3 fruit fly cellular contexts compared by ENCODE assay signal in the genomic region with DNA sequence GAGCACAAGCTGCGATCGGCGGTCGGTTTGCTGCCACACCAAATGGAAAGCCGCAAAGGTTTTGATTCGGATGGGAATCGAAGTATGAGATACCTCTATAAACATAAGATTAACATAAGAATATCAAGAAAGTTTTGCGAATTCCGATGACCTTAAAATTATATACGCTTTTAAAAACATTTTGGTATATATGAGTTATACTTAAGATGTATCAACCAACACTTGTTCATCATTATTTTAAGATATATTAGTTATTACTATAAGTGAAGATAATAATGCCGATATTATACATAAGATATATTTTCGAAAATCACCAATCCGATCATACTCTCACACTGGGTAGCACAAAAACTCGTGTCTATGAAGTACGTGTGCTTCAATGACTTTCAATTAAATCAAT.
A peak's percentile ranks its signal among the peaks of the same experiment; 100 is the strongest.
TF ChIP-seq lines count a peak whose summit lies in the region.

No protein-coding gene starts in this region.

- no peak for TF ChIP-seq CTCF in whole organism, embryonic (GFP tag; optimal IDR thresholded peaks at IDR 0.05; lab: Kevin White, UChicago)

TF ChIP-seq in whole organism, embryonic, 481 proteins besides CTCF, POLR2A, EP300 and RAD21 (continues in another document):
- TF ChIP-seq ro (GFP tag; IDR thresholded peaks at IDR 0.05; lab: Robert Waterston, UW) (no peak), CG6689 (GFP tag; IDR thresholded peaks at IDR 0.05; lab: Robert Waterston, UW) (peak; percentile 49), fd96Cb (tag; optimal IDR thresholded peaks at IDR 0.05; lab: Kevin White, UChicago) (peak; percentile 66), bab2 (GFP tag; optimal IDR thresholded peaks at IDR 0.05; lab: Kevin White, UChicago) (no peak), CG6254 (GFP tag; optimal IDR thresholded peaks at IDR 0.05; lab: Kevin White, UChicago) (peak; percentile 41), ewg (GFP tag; optimal IDR thresholded peaks at IDR 0.05; lab: Kevin White, UChicago) (peak; percentile 42), PHDP (tag; optimal IDR thresholded peaks at IDR 0.05; lab: Kevin White, UChicago) (peak; percentile 69), CG31441 (GFP tag; IDR thresholded peaks at IDR 0.05; lab: Robert Waterston, UW) (peak; percentile 64), Doc3 (GFP tag; IDR thresholded peaks at IDR 0.05; lab: Robert Waterston, UW; ENCODE audit: partially characterized antibody) (no peak), az2 (GFP tag; optimal IDR thresholded peaks at IDR 0.05; lab: Kevin White, UChicago) (peak; percentile 19), repo (GFP tag; optimal IDR thresholded peaks at IDR 0.05; lab: Kevin White, UChicago) (no peak), CG2712 (tag; optimal IDR thresholded peaks at IDR 0.05; lab: Kevin White, UChicago) (peak; percentile 47), Sox100B (GFP tag; optimal IDR thresholded peaks at IDR 0.05; lab: Kevin White, UChicago) (peak; percentile 65), CG12391 (tag; optimal IDR thresholded peaks at IDR 0.05; lab: Kevin White, UChicago) (peak; percentile 60), MTF-1 (GFP tag; optimal IDR thresholded peaks at IDR 0.05; lab: Kevin White, UChicago; ENCODE audit: borderline replicate concordance) (no peak), CG13287 (GFP tag; IDR thresholded peaks at IDR 0.05; lab: Robert Waterston, UW; ENCODE audit: partially characterized antibody) (no peak), grau (tag; optimal IDR thresholded peaks at IDR 0.05; lab: Kevin White, UChicago) (peak; percentile 64), HLH54F (GFP tag; optimal IDR thresholded peaks at IDR 0.05; lab: Kevin White, UChicago) (no peak), Hmr (GFP tag; optimal IDR thresholded peaks at IDR 0.05; lab: Kevin White, UChicago) (no peak), Asciz (GFP tag; optimal IDR thresholded peaks at IDR 0.05; lab: Kevin White, UChicago) (peak; percentile 3), Lim3 (GFP tag; IDR thresholded peaks at IDR 0.05; lab: Robert Waterston, UW) (no peak), CG1832 (GFP tag; optimal IDR thresholded peaks at IDR 0.05; lab: Kevin White, UChicago) (no peak), CG13424 (tag; optimal IDR thresholded peaks at IDR 0.05; lab: Kevin White, UChicago) (peak; percentile 60), CG10959 (GFP tag; IDR thresholded peaks at IDR 0.05; lab: Robert Waterston, UW) (no peak), zfh2 (GFP tag; optimal IDR thresholded peaks at IDR 0.05; lab: Kevin White, UChicago) (no peak), Sry-δ (GFP tag; optimal IDR thresholded peaks at IDR 0.05; lab: Kevin White, UChicago) (no peak), CG10431 (GFP tag; optimal IDR thresholded peaks at IDR 0.05; lab: Kevin White, UChicago) (no peak), CG17385 (GFP tag; optimal IDR thresholded peaks at IDR 0.05; lab: Kevin White, UChicago) (peak; percentile 36), fd64A (GFP tag; optimal IDR thresholded peaks at IDR 0.05; lab: Kevin White, UChicago) (no peak)

TF ChIP-seq in whole organism, prepupa, 60 proteins besides CTCF, POLR2A, EP300 and RAD21 (continues in another document):
- TF ChIP-seq CG11762 (GFP tag; optimal IDR thresholded peaks at IDR 0.05; lab: Kevin White, UChicago; ENCODE audit: insufficient read depth) = peak; percentile 11
- no peak for TF ChIP-seq CG31627 (GFP tag; optimal IDR thresholded peaks at IDR 0.05; lab: Kevin White, UChicago)
- TF ChIP-seq fkh (GFP tag; optimal IDR thresholded peaks at IDR 0.05; lab: Kevin White, UChicago) = no peak
- TF ChIP-seq CG6808 (GFP tag; optimal IDR thresholded peaks at IDR 0.05; lab: Kevin White, UChicago) = no peak
- TF ChIP-seq eg (GFP tag; IDR thresholded peaks at IDR 0.05; lab: Robert Waterston, UW) = peak; percentile 51; the same call in 1 of the 3 replicates
- no peak for TF ChIP-seq vri (GFP tag; optimal IDR thresholded peaks at IDR 0.05; lab: Kevin White, UChicago)
- TF ChIP-seq CG11294 (GFP tag; IDR thresholded peaks at IDR 0.05; lab: Robert Waterston, UW) = no peak; the same call in 1 of the 2 replicates
- TF ChIP-seq CG15336 (GFP tag; IDR thresholded peaks at IDR 0.05; lab: Robert Waterston, UW) = peak; percentile 89
- no peak for TF ChIP-seq Eip75B (GFP tag; optimal IDR thresholded peaks at IDR 0.05; lab: Kevin White, UChicago)
- peak; percentile 57 for TF ChIP-seq Eip78C (GFP tag; lab: Kevin White, UChicago)
- TF ChIP-seq Hr4 (GFP tag; optimal IDR thresholded peaks at IDR 0.05; lab: Kevin White, UChicago) = peak; percentile 83
- TF ChIP-seq Smox (GFP tag; optimal IDR thresholded peaks at IDR 0.05; lab: Kevin White, UChicago) = no peak
- TF ChIP-seq achi (GFP tag; optimal IDR thresholded peaks at IDR 0.05; lab: Kevin White, UChicago) = peak; percentile 46
- TF ChIP-seq CG6792 (GFP tag; optimal IDR thresholded peaks at IDR 0.05; lab: Kevin White, UChicago) = no peak
- no peak for TF ChIP-seq CG1621 (tag; optimal IDR thresholded peaks at IDR 0.05; lab: Kevin White, UChicago)
- peak; percentile 91 for TF ChIP-seq CG4318 (GFP tag; optimal IDR thresholded peaks at IDR 0.05; lab: Kevin White, UChicago)
- TF ChIP-seq CG32006 (GFP tag; optimal IDR thresholded peaks at IDR 0.05; lab: Kevin White, UChicago) = peak; percentile 97
- TF ChIP-seq Sox14 (GFP tag; optimal IDR thresholded peaks at IDR 0.05; lab: Kevin White, UChicago) = no peak
- TF ChIP-seq svp (GFP tag; lab: Kevin White, UChicago) = no peak
- peak; percentile 93 for TF ChIP-seq CG8119 (GFP tag; IDR thresholded peaks at IDR 0.05; lab: Robert Waterston, UW)
- TF ChIP-seq Lpt (GFP tag; optimal IDR thresholded peaks at IDR 0.05; lab: Kevin White, UChicago) = peak; percentile 75
- no peak for TF ChIP-seq CG34406 (GFP tag; optimal IDR thresholded peaks at IDR 0.05; lab: Kevin White, UChicago)
- no peak for TF ChIP-seq esn (GFP tag; optimal IDR thresholded peaks at IDR 0.05; lab: Kevin White, UChicago)
- peak; percentile 36 for TF ChIP-seq CG3919 (GFP tag; optimal IDR thresholded peaks at IDR 0.05; lab: Kevin White, UChicago)
- TF ChIP-seq fd59A (GFP tag; optimal IDR thresholded peaks at IDR 0.05; lab: Kevin White, UChicago) = no peak
- TF ChIP-seq CG9139 (GFP tag; optimal IDR thresholded peaks at IDR 0.05; lab: Kevin White, UChicago) = no peak
- TF ChIP-seq net (GFP tag; optimal IDR thresholded peaks at IDR 0.05; lab: Kevin White, UChicago) = no peak
- TF ChIP-seq dsx (GFP tag; optimal IDR thresholded peaks at IDR 0.05; lab: Kevin White, UChicago; ENCODE audit: poor library complexity, severe bottlenecking) = no peak
- 0 out of 2 replicates have a peak, but pooled peaks have one; percentile 9 for TF ChIP-seq Gug (GFP tag; IDR thresholded peaks at IDR 0.05; lab: Robert Waterston, UW)
- TF ChIP-seq salr (GFP tag; optimal IDR thresholded peaks at IDR 0.05; lab: Kevin White, UChicago) = peak in 1 of 2 experiments; percentile 71
- no peak for TF ChIP-seq Sox102F (GFP tag; optimal IDR thresholded peaks at IDR 0.05; lab: Kevin White, UChicago)

TF ChIP-seq in whole organism, pupa, 21 proteins besides CTCF, POLR2A, EP300 and RAD21:
- TF ChIP-seq gl (tag; optimal IDR thresholded peaks at IDR 0.05; lab: Kevin White, UChicago) (no peak), CG8301 (tag; optimal IDR thresholded peaks at IDR 0.05; lab: Kevin White, UChicago) (peak; percentile 69), Pif1A (GFP tag; optimal IDR thresholded peaks at IDR 0.05; lab: Kevin White, UChicago) (no peak), rn (GFP tag; IDR thresholded peaks at IDR 0.05; lab: Robert Waterston, UW) (no peak), EcR (GFP tag; optimal IDR thresholded peaks at IDR 0.05; lab: Kevin White, UChicago) (no peak), Snoo (tag; optimal IDR thresholded peaks at IDR 0.05; lab: Kevin White, UChicago) (no peak), fd96Ca (GFP tag; IDR thresholded peaks at IDR 0.05; lab: Robert Waterston, UW) (no peak), CG17806 (tag; optimal IDR thresholded peaks at IDR 0.05; lab: Kevin White, UChicago) (no peak), CG14655 (GFP tag; optimal IDR thresholded peaks at IDR 0.05; lab: Kevin White, UChicago) (peak; percentile 69), Pif1B (GFP tag; optimal IDR thresholded peaks at IDR 0.05; lab: Kevin White, UChicago) (no peak), CG13204 (GFP tag; optimal IDR thresholded peaks at IDR 0.05; lab: Kevin White, UChicago) (no peak), CG12605 (GFP tag; IDR thresholded peaks at IDR 0.05; lab: Robert Waterston, UW) (no peak), CG4496 (GFP tag; IDR thresholded peaks at IDR 0.05; lab: Robert Waterston, UW) (0 out of 3 replicates have a peak, but pooled peaks have one; percentile 32), D1 (tag; optimal IDR thresholded peaks at IDR 0.05; lab: Kevin White, UChicago) (no peak), CG10348 (GFP tag; IDR thresholded peaks at IDR 0.05; lab: Robert Waterston, UW) (peak; percentile 59), Ets98B (GFP tag; IDR thresholded peaks at IDR 0.05; lab: Robert Waterston, UW) (peak; percentile 47; the same call in 1 of the 2 replicates), CG15710 (tag; optimal IDR thresholded peaks at IDR 0.05; lab: Kevin White, UChicago) (no peak), CG34367 (tag; optimal IDR thresholded peaks at IDR 0.05; lab: Kevin White, UChicago) (no peak), CG8159 (tag; optimal IDR thresholded peaks at IDR 0.05; lab: Kevin White, UChicago) (peak; percentile 27), CG9948 (tag; optimal IDR thresholded peaks at IDR 0.05; lab: Kevin White, UChicago) (peak; percentile 21), CG32121 (GFP tag; IDR thresholded peaks at IDR 0.05; lab: Robert Waterston, UW) (peak; percentile 88)

Comparison
In these comparisons a context has a peak if more than half of its experiments do, and no peak if none do; other contexts are left out.
1. Of the 7 proteins assayed by ChIP-seq in both whole organism, embryonic and whole organism, prepupa: peak only in whole organism, embryonic: Blimp-1 and Sox102F; only in whole organism, prepupa: Gug and Lpt; in both: none; in neither: 3.